Worm (Caenorhabditis elegans) whole organism, mixed stage, embryonic: Measurements from ENCODE around the gene bpl-1.

ENCODE experiments used
- M03D4.4 ChIP-seq: sonication (generic microtip); optimal IDR thresholded peaks from 2 replicates; lab custom pipeline; 2017; ENCODE audit warnings: mild to moderate bottlenecking, missing genetic modification characterization, missing compliant biosample characterization
- cnd-1 ChIP-seq: fragments of 200-800 bp; sonication (Bioruptor generic); optimal IDR thresholded peaks from 2 replicates; lab custom pipeline; 2018; ENCODE audit warnings: mild to moderate bottlenecking, missing genetic modification characterization, missing compliant biosample characterization
- lin-13 ChIP-seq: fragments of 150-350 bp; optimal IDR thresholded peaks from 2 replicates; lab custom pipeline; 2014; ENCODE audit warnings: missing biosample characterization, missing genetic modification characterization
- lsy-2 ChIP-seq: fragments of 150-350 bp; optimal IDR thresholded peaks from 2 replicates; lab custom pipeline; 2014; ENCODE audit warnings: missing biosample characterization, missing genetic modification characterization
- nhr-237 ChIP-seq: fragments of 150-350 bp; optimal IDR thresholded peaks from 2 replicates; lab custom pipeline; 2014; ENCODE audit warnings: missing biosample characterization, missing genetic modification characterization
- nhr-28 ChIP-seq: fragments of 150-350 bp; optimal IDR thresholded peaks from 2 replicates; lab custom pipeline; 2014; ENCODE audit warnings: missing biosample characterization, missing genetic modification characterization
- ztf-11 ChIP-seq: fragments of 150-350 bp; optimal IDR thresholded peaks from 2 replicates; lab custom pipeline; 2014; ENCODE audit warnings: missing biosample characterization, missing genetic modification characterization

ce11 chrII:6226995-6227394 lies 47.0 kb upstream of the bpl-1 start, which contains the start of gene srsy-2:
- no peak for TF ChIP-seq lsy-2 (tag; lab: Kevin White, UChicago)
- no peak for TF ChIP-seq nhr-28 (tag; lab: Kevin White, UChicago)
- TF ChIP-seq ztf-11 (tag; lab: Kevin White, UChicago): no peak
- TF ChIP-seq nhr-237 (tag; lab: Kevin White, UChicago): no peak
- TF ChIP-seq M03D4.4: no peak
- no peak for TF ChIP-seq cnd-1 (tag; lab: Kevin White, UChicago)
- no peak for TF ChIP-seq lin-13
